Worm (Caenorhabditis elegans) whole organism, mixed stage, embryonic: Measurements from ENCODE around the gene dpf-6.

Source experiments
- M03D4.4 ChIP-seq: sonication (generic microtip); optimal IDR thresholded peaks from 2 replicates; lab custom pipeline; 2017; ENCODE audit warnings: mild to moderate bottlenecking, missing genetic modification characterization, missing compliant biosample characterization
- bed-3 ChIP-seq: fragments of 200-800 bp; sonication (Bioruptor generic); optimal IDR thresholded peaks from 3 replicates; lab custom pipeline; 2018; ENCODE audit warnings: mild to moderate bottlenecking, missing genetic modification characterization, moderate library complexity, missing compliant biosample characterization
- ceh-39 ChIP-seq: fragments of 150-350 bp; optimal IDR thresholded peaks from 2 replicates; lab custom pipeline; 2014; ENCODE audit warnings: missing biosample characterization, missing genetic modification characterization
- ceh-43 ChIP-seq: fragments of 200-800 bp; sonication (Bioruptor generic); optimal IDR thresholded peaks from 2 replicates; lab custom pipeline; 2018; ENCODE audit warnings: mild to moderate bottlenecking, missing genetic modification characterization, moderate library complexity, missing compliant biosample characterization
- ceh-83 ChIP-seq: fragments of 200-800 bp; sonication (Bioruptor generic); optimal IDR thresholded peaks from 2 replicates; lab custom pipeline; 2018; ENCODE audit warnings: mild to moderate bottlenecking, missing genetic modification characterization, missing compliant biosample characterization
- ces-1 ChIP-seq: fragments of 150-350 bp; optimal IDR thresholded peaks from 2 replicates; lab custom pipeline; 2014; ENCODE audit warnings: missing biosample characterization, missing genetic modification reagents, missing genetic modification characterization
- drap-1 ChIP-seq: fragments of 200-800 bp; sonication (Bioruptor generic); optimal IDR thresholded peaks from 3 replicates; lab custom pipeline; 2018; ENCODE audit warnings: mild to moderate bottlenecking, missing genetic modification characterization, missing compliant biosample characterization
- elt-1 ChIP-seq: sonication (generic microtip); optimal IDR thresholded peaks from 2 replicates; lab custom pipeline; 2017; ENCODE audit warnings: missing genetic modification characterization, mild to moderate bottlenecking, missing compliant biosample characterization, antibody characterized with exemption, moderate library complexity, borderline replicate concordance; ENCODE audit not compliant: insufficient read depth
- elt-3 ChIP-seq: fragments of 150-350 bp; optimal IDR thresholded peaks from 2 replicates; lab custom pipeline; 2014; ENCODE audit warnings: missing biosample characterization, missing genetic modification characterization
- flh-1 ChIP-seq: fragments of 200-800 bp; sonication (Bioruptor generic); optimal IDR thresholded peaks from 2 replicates; lab custom pipeline; 2018; ENCODE audit warnings: mild to moderate bottlenecking, missing genetic modification characterization, moderate library complexity, missing compliant biosample characterization
- ham-2 ChIP-seq: fragments of 200-800 bp; sonication (Bioruptor generic); optimal IDR thresholded peaks from 2 replicates; lab custom pipeline; 2018; ENCODE audit warnings: mild to moderate bottlenecking, missing genetic modification characterization, missing compliant biosample characterization
- hlh-1 ChIP-seq: fragments of 150-350 bp; optimal IDR thresholded peaks from 2 replicates; lab custom pipeline; 2014; ENCODE audit warnings: missing biosample characterization, missing genetic modification reagents, missing genetic modification characterization
- lin-13 ChIP-seq: fragments of 150-350 bp; optimal IDR thresholded peaks from 2 replicates; lab custom pipeline; 2014; ENCODE audit warnings: missing biosample characterization, missing genetic modification characterization
- lin-32 ChIP-seq: fragments of 200-800 bp; sonication (Bioruptor generic); optimal IDR thresholded peaks from 2 replicates; lab custom pipeline; 2018; ENCODE audit warnings: mild to moderate bottlenecking, missing genetic modification characterization, missing compliant biosample characterization
- lsy-2 ChIP-seq: fragments of 150-350 bp; optimal IDR thresholded peaks from 2 replicates; lab custom pipeline; 2014; ENCODE audit warnings: missing biosample characterization, missing genetic modification characterization
- mab-5 ChIP-seq: fragments of 150-350 bp; optimal IDR thresholded peaks from 2 replicates; lab custom pipeline; 2014; ENCODE audit warnings: missing biosample characterization, missing genetic modification characterization
- mep-1 ChIP-seq: fragments of 150-350 bp; optimal IDR thresholded peaks from 2 replicates; lab custom pipeline; 2017; ENCODE audit warnings: missing biosample characterization, missing genetic modification reagents, missing genetic modification characterization, inconsistent platforms
- mls-2 ChIP-seq: sonication (generic microtip); optimal IDR thresholded peaks from 2 replicates; lab custom pipeline; 2016; ENCODE audit warnings: mild to moderate bottlenecking, missing genetic modification characterization, moderate library complexity, missing compliant biosample characterization
- nhr-12 ChIP-seq: fragments of 150-350 bp; optimal IDR thresholded peaks from 2 replicates; lab custom pipeline; 2014; ENCODE audit warnings: missing biosample characterization, missing genetic modification characterization
- nhr-2 ChIP-seq: fragments of 150-350 bp; optimal IDR thresholded peaks from 2 replicates; lab custom pipeline; 2014; ENCODE audit warnings: missing biosample characterization, missing genetic modification characterization
- nhr-237 ChIP-seq: fragments of 150-350 bp; optimal IDR thresholded peaks from 2 replicates; lab custom pipeline; 2014; ENCODE audit warnings: missing biosample characterization, missing genetic modification characterization
- nhr-28 ChIP-seq: fragments of 150-350 bp; optimal IDR thresholded peaks from 2 replicates; lab custom pipeline; 2014; ENCODE audit warnings: missing biosample characterization, missing genetic modification characterization
- nhr-76 ChIP-seq: sonication (generic microtip); optimal IDR thresholded peaks from 2 replicates; lab custom pipeline; 2017; ENCODE audit warnings: missing biosample characterization, missing genetic modification characterization
- pha-4 ChIP-seq: fragments of 150-350 bp; optimal IDR thresholded peaks from 2 replicates; lab custom pipeline; 2018; ENCODE audit warnings: missing biosample characterization, missing genetic modification reagents, missing genetic modification characterization
- snpc-4 ChIP-seq: fragments of 150-350 bp; optimal IDR thresholded peaks from 2 replicates; lab custom pipeline; 2014; ENCODE audit warnings: missing biosample characterization, missing genetic modification characterization
- sptf-1 ChIP-seq: sonication (generic microtip); optimal IDR thresholded peaks from 2 replicates; lab custom pipeline; 2017; ENCODE audit warnings: mild to moderate bottlenecking, missing genetic modification characterization, moderate library complexity, missing compliant biosample characterization
- unc-120 ChIP-seq: sonication (generic microtip); optimal IDR thresholded peaks from 2 replicates; lab custom pipeline; 2017; ENCODE audit warnings: missing genetic modification characterization, missing compliant biosample characterization; ENCODE audit not compliant: poor library complexity, severe bottlenecking
- unc-39 ChIP-seq: fragments of 150-350 bp; optimal IDR thresholded peaks from 2 replicates; lab custom pipeline; 2014; ENCODE audit warnings: missing biosample characterization, missing genetic modification characterization
- unc-62 ChIP-seq: fragments of 150-350 bp; optimal IDR thresholded peaks from 2 replicates; lab custom pipeline; 2014; ENCODE audit warnings: missing biosample characterization, missing genetic modification reagents, missing genetic modification characterization
- zip-8 ChIP-seq: fragments of 150-350 bp; optimal IDR thresholded peaks from 2 replicates; lab custom pipeline; 2014; ENCODE audit warnings: missing biosample characterization, missing genetic modification characterization

The dpf-6 gene

DNA sequence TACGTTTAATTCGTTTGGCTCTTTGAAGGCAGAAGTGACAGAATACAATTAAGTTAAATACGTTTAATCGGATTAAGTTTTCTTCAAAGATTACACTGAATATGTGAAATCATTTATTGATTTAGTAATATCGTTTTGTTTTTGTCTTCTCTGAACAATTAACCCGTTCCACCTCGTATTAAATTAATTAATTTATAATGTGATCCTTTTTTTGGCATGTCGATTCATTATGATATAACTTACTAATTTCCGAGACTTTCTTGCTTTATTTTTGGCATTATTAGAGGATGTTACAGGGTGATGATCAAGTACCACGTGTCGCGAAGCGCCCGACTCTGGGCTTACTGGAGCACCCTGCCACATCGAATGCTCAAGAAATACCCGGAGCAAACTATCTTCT, 6.1 kb downstream of the dpf-6 start, which contains the start of gene K12H4.5:
Gene K12H4.5, plus strand, starts transcription at position 301 of the 400 bp plus-strand sequence.
- TF ChIP-seq lin-32 (GFP tag; lab: Kevin White, UChicago) (no peak), zip-8 (tag; lab: Kevin White, UChicago) (no peak), mab-5 (no peak), ces-1 (GFP tag; lab: Kevin White, UChicago) (peak; percentile 17)

DNA sequence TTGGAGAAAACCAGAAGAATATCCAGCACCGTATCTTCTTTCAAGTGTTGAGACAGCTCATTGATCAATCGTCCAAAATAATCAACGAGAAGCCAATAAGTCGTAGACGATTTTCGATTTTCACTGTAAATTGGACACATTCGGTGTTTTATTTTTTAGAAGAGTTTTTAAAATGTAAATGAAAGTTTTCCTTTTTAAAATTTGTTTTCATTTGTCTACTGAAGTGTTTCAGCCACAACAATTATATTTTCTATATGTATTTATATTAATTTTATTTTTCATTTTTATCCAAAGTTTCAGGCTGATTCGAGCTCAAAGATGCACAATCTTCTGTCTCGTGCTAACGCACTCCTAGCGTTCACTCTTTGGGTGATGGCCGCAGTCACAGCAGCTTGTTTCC, 6.7 kb downstream of the dpf-6 start, which contains the start of gene spcs-3:
Gene spcs-3, plus strand, starts transcription at position 301 of the 400 bp plus-strand sequence.
- no peak for TF ChIP-seq drap-1 (GFP tag; lab: Kevin White, UChicago)
- TF ChIP-seq pha-4 (tag; lab: Kevin White, UChicago), result no peak
- TF ChIP-seq ham-2, result no peak
- TF ChIP-seq bed-3, result no peak
- no peak for TF ChIP-seq nhr-237 (tag; lab: Kevin White, UChicago)
- no peak for TF ChIP-seq sptf-1 (tag; lab: Kevin White, UChicago)
- TF ChIP-seq ceh-83 (GFP tag; lab: Kevin White, UChicago), result no peak
- no peak for TF ChIP-seq lsy-2 (tag; lab: Kevin White, UChicago)
- TF ChIP-seq hlh-1, result no peak
- TF ChIP-seq unc-62, result no peak
- no peak for TF ChIP-seq mls-2
- no peak for TF ChIP-seq nhr-28 (tag; lab: Kevin White, UChicago)
- no peak for TF ChIP-seq snpc-4
- no peak for TF ChIP-seq M03D4.4 (tag; lab: Kevin White, UChicago)

DNA sequence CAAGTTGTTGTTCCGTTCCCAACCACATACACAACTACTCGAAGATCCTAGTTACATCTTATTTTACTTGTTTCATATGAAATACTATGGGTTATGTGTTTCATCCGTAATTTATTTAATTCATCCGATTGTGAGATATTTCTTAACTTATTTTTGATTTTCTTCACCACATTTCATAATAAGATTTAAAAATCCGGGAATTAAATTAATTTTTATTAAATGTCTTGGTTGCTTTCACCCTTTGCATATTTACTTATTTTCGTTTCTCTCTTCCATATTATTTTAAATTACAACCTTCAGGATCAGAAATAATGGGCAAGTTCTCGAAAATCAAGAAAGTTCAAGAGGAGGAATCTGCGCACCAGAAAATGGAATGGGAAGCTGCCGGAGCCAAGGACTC, 7.7 kb downstream of the dpf-6 start, which contains the start of gene K12H4.3:
Gene K12H4.3, plus strand, starts transcription at position 301 of the 400 bp plus-strand sequence.
- no peak for TF ChIP-seq ceh-83 (GFP tag; lab: Kevin White, UChicago)
- no peak for TF ChIP-seq ham-2
- TF ChIP-seq lin-32 (GFP tag; lab: Kevin White, UChicago), result no peak
- TF ChIP-seq unc-39 (tag; lab: Kevin White, UChicago), result no peak
- TF ChIP-seq nhr-28 (tag; lab: Kevin White, UChicago), result no peak
- TF ChIP-seq mep-1 (tag; lab: Kevin White, UChicago), result no peak
- TF ChIP-seq mls-2, result no peak
- TF ChIP-seq elt-3 (tag; lab: Kevin White, UChicago), result no peak
- TF ChIP-seq nhr-2 (tag; lab: Kevin White, UChicago), result no peak
- no peak for TF ChIP-seq hlh-1
- no peak for TF ChIP-seq ceh-39 (tag; lab: Kevin White, UChicago)
- no peak for TF ChIP-seq lsy-2 (tag; lab: Kevin White, UChicago)

DNA sequence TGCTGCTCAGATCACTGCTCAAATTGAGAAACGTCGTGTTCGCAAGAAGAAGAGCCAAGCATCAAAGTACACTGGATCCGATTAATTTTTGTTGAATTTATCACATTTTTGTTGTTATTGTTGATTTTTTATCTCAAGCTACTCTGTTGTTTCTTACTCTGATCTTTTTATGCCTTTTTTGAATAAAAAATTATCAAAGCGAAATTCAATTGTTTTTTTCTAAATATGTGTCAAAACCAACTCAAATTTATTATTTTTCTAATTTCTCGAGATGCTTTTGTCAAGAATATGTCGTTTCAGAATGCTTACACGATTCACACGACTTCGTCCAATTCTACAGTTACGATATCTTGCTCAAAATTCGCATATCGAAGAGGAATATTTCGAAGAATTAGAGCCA, 9.4 kb downstream of the dpf-6 start, which contains the start of gene K12H4.2:
Gene K12H4.2, plus strand, starts transcription at position 301 of the 400 bp plus-strand sequence.
- TF ChIP-seq mls-2 (no peak), nhr-76 (tag; lab: Kevin White, UChicago) (no peak), pha-4 (tag; lab: Kevin White, UChicago) (no peak), nhr-237 (tag; lab: Kevin White, UChicago) (no peak), elt-3 (tag; lab: Kevin White, UChicago) (no peak), bed-3 (no peak), elt-1 (no peak), nhr-2 (tag; lab: Kevin White, UChicago) (no peak), ceh-43 (GFP tag; lab: Kevin White, UChicago) (no peak)

DNA sequence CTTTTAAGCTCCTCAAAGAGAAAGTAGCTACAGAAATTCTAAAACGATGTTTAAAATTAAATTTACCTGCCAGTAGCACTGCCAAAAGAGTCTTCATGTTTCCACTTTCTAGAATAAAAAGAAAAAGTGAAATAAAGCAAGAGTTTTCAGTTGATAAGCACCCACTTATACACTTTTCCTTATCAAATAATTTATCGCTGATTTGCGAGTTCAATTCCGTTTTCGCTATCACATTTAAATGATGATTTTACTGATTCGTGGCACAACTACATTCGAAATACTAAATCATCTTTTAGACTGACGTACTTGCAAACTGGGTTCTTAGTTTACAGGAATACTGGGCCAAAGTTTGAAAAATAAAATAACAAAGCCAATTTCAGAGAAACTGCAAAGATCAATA, 12.9 kb downstream of the dpf-6 start, which contains the start of gene K12H4.7:
Gene K12H4.7, minus strand, starts transcription at position 138 of the 400 bp plus-strand sequence.
- TF ChIP-seq unc-39 (tag; lab: Kevin White, UChicago), result no peak

DNA sequence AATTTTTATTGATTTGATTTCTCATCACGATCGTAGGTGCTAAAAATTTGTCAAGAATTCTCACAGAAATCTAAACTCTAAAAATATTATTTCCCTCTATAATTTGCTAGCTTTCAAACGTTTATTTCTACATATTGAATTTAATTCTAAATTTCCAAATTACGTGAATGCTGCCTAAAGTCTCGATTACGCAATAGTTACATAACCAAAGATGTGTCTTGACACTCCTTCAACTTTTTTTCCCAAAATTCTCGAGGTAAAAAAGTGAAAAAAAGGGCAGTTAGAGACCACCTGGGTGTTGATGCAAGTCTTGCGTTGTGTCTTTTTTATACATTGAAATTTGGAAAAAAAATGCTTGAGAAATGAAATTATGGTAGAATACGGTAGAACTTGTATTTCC, 13.8 kb downstream of the dpf-6 start:
- TF ChIP-seq bed-3 (no peak), flh-1 (GFP tag; lab: Kevin White, UChicago) (no peak), zip-8 (tag; lab: Kevin White, UChicago) (peak; percentile 98), nhr-28 (tag; lab: Kevin White, UChicago) (no peak)

DNA sequence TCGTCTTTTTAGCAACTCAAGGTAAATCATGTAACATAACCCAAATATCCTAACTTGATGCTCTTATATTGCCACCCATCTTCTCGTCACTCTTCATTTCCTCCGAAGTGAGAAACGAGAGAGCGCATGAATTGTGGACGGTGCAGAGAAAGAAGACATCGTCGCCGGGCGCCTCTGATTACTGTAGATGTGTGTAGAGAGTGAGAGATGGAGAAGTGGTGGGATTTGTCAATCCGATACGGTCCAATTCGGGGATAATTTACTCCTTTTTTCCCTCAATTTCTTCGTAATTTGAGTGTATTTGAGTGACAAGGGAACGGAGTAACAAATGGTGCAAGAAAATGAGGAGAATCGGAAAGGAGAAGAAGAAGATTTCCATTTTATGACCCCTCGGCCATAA, 23.1 kb downstream of the dpf-6 start:
- TF ChIP-seq unc-62, result no peak
- no peak for TF ChIP-seq nhr-12 (tag; lab: Kevin White, UChicago)
- TF ChIP-seq nhr-28 (tag; lab: Kevin White, UChicago), result no peak
- no peak for TF ChIP-seq ham-2
- TF ChIP-seq mep-1 (tag; lab: Kevin White, UChicago), result no peak
- TF ChIP-seq zip-8 (tag; lab: Kevin White, UChicago), result no peak
- no peak for TF ChIP-seq ceh-83 (GFP tag; lab: Kevin White, UChicago)
- no peak for TF ChIP-seq mab-5
- no peak for TF ChIP-seq nhr-2 (tag; lab: Kevin White, UChicago)
- no peak for TF ChIP-seq lsy-2 (tag; lab: Kevin White, UChicago)
- no peak for TF ChIP-seq lin-13
- TF ChIP-seq lin-32 (GFP tag; lab: Kevin White, UChicago), result no peak
- TF ChIP-seq ces-1 (GFP tag; lab: Kevin White, UChicago), result no peak
- no peak for TF ChIP-seq unc-120
- no peak for TF ChIP-seq ceh-39 (tag; lab: Kevin White, UChicago)
- TF ChIP-seq nhr-237 (tag; lab: Kevin White, UChicago), result no peak
- no peak for TF ChIP-seq M03D4.4 (tag; lab: Kevin White, UChicago)
- no peak for TF ChIP-seq pha-4 (tag; lab: Kevin White, UChicago)
- no peak for TF ChIP-seq bed-3
- TF ChIP-seq nhr-76 (tag; lab: Kevin White, UChicago), result no peak
